Worm (Caenorhabditis elegans) whole organism, young adult: Measurements from ENCODE around the gene pqn-25.

Experiments
- B0035.1 ChIP-seq: sonication (generic microtip); optimal IDR thresholded peaks from 2 replicates; lab custom pipeline; 2016; ENCODE audit warnings: missing genetic modification characterization, mild to moderate bottlenecking, missing compliant biosample characterization, missing genotype, missing genetic modification reagents
- F10E7.11 ChIP-seq: sonication (generic microtip); optimal IDR thresholded peaks from 2 replicates; lab custom pipeline; 2017; ENCODE audit warnings: mild to moderate bottlenecking, missing genetic modification characterization, moderate library complexity, missing compliant biosample characterization
- F52B5.7 ChIP-seq: sonication (generic microtip); optimal IDR thresholded peaks from 2 replicates; lab custom pipeline; 2016; ENCODE audit warnings: mild to moderate bottlenecking, missing genetic modification characterization, missing compliant biosample characterization
- Y53G8AR.9 ChIP-seq: fragments of 200-800 bp; sonication (Bioruptor generic); conservative IDR thresholded peaks from 2 replicates; pipeline ENCODE4 v1.3.6; 2022; ENCODE audit warnings: missing genetic modification reagents, missing genetic modification characterization, missing compliant biosample characterization
- Y56A3A.18 ChIP-seq: fragments of 200-800 bp; sonication (Bioruptor generic); IDR thresholded peaks from 2 replicates; pipeline ENCODE4 v1.3.6; 2022; ENCODE audit warnings: missing genetic modification reagents, missing genetic modification characterization, missing compliant biosample characterization
- Y67H2A.10 ChIP-seq: fragments of 200-800 bp; sonication (Bioruptor generic); conservative IDR thresholded peaks from 2 replicates; pipeline ENCODE4 v1.3.6; 2022; ENCODE audit warnings: missing genetic modification reagents, missing genetic modification characterization, missing compliant biosample characterization
- Y95B8A.8 ChIP-seq: fragments of 200-800 bp; sonication (Bioruptor generic); IDR thresholded peaks from 2 replicates; pipeline ENCODE4 v1.3.6; 2022; ENCODE audit warnings: missing genetic modification reagents, missing genetic modification characterization, missing compliant biosample characterization
- ZK185.1 ChIP-seq: sonication (generic microtip); optimal IDR thresholded peaks from 2 replicates; lab custom pipeline; 2016; ENCODE audit warnings: mild to moderate bottlenecking, missing genetic modification characterization, missing compliant biosample characterization; ENCODE audit not compliant: poor library complexity, severe bottlenecking
- akir-1 ChIP-seq: fragments of 200-800 bp; sonication (Bioruptor generic); optimal IDR thresholded peaks from 2 replicates; lab custom pipeline; 2018; ENCODE audit warnings: mild to moderate bottlenecking, missing genetic modification characterization, moderate library complexity, missing compliant biosample characterization
- aptf-2 ChIP-seq: fragments of 200-800 bp; sonication (Bioruptor generic); conservative IDR thresholded peaks from 2 replicates; pipeline ENCODE4 v1.3.6; 2022; ENCODE audit warnings: missing genetic modification reagents, missing genetic modification characterization, missing compliant biosample characterization
- aptf-3 ChIP-seq: fragments of 200-800 bp; sonication (Bioruptor generic); IDR thresholded peaks from 2 replicates; pipeline ENCODE4 v1.3.6; 2022; ENCODE audit warnings: missing genetic modification characterization, missing compliant biosample characterization
- bed-2 ChIP-seq: fragments of 200-800 bp; sonication (Bioruptor generic); IDR thresholded peaks from 2 replicates; pipeline ENCODE4 v1.3.6; 2022; ENCODE audit warnings: missing genetic modification reagents, missing genetic modification characterization, missing compliant biosample characterization
- egl-44 ChIP-seq: fragments of 200-800 bp; sonication (Bioruptor generic); IDR thresholded peaks from 2 replicates; pipeline ENCODE4 v1.3.6; 2022; ENCODE audit warnings: missing genetic modification reagents, missing genetic modification characterization, missing compliant biosample characterization
- hmg-20 ChIP-seq: fragments of 200-800 bp; sonication (Bioruptor generic); IDR thresholded peaks from 2 replicates; pipeline ENCODE4 v1.3.6; 2022; ENCODE audit warnings: missing genetic modification reagents, missing genetic modification characterization, missing compliant biosample characterization
- let-526 ChIP-seq: fragments of 200-800 bp; sonication (Bioruptor generic); IDR thresholded peaks from 2 replicates; pipeline ENCODE4 v1.3.6; 2022; ENCODE audit warnings: missing genetic modification reagents, missing genetic modification characterization, missing compliant biosample characterization
- let-607 ChIP-seq, 2 experiments: fragments of 200-800 bp in 1 of 2; sonication (Bioruptor generic) in 1 of 2; sonication (generic microtip) in 1 of 2; optimal IDR thresholded peaks; 2 replicates each; lab custom pipeline; 2016 to 2018; ENCODE audit warnings: mild to moderate bottlenecking in 2 of 2, missing compliant biosample characterization in 2 of 2, missing genetic modification characterization in 2 of 2, moderate library complexity in 2 of 2, missing genotype in 1 of 2
- lin-26 ChIP-seq: fragments of 200-800 bp; sonication (Bioruptor generic); IDR thresholded peaks from 2 replicates; pipeline ENCODE4 v1.3.6; 2022; ENCODE audit warnings: missing genetic modification reagents, missing genetic modification characterization, missing compliant biosample characterization
- lin-40 ChIP-seq: sonication (generic microtip); optimal IDR thresholded peaks from 2 replicates; lab custom pipeline; 2016; ENCODE audit warnings: missing genetic modification characterization, mild to moderate bottlenecking, missing compliant biosample characterization, missing genotype, missing genetic modification reagents
- lir-1 ChIP-seq: fragments of 200-800 bp; sonication (Bioruptor generic); conservative IDR thresholded peaks from 2 replicates; pipeline ENCODE4 v1.3.6; 2022; ENCODE audit warnings: missing genetic modification reagents, missing genetic modification characterization, missing compliant biosample characterization
- madf-10 ChIP-seq: sonication (generic microtip); optimal IDR thresholded peaks from 2 replicates; lab custom pipeline; 2016; ENCODE audit warnings: mild to moderate bottlenecking, missing genetic modification characterization, missing compliant biosample characterization
- madf-8 ChIP-seq: fragments of 200-800 bp; sonication (Bioruptor generic); conservative IDR thresholded peaks from 2 replicates; pipeline ENCODE4 v1.3.6; 2022; ENCODE audit warnings: missing genetic modification reagents, missing genetic modification characterization, missing compliant biosample characterization
- mel-28 ChIP-seq: sonication (generic microtip); optimal IDR thresholded peaks from 2 replicates; lab custom pipeline; 2016; ENCODE audit warnings: borderline replicate concordance, mild to moderate bottlenecking, missing genetic modification characterization, missing compliant biosample characterization
- nfyb-1 ChIP-seq: fragments of 200-800 bp; sonication (Bioruptor generic); IDR thresholded peaks from 2 replicates; pipeline ENCODE4 v1.3.6; 2022; ENCODE audit warnings: missing genetic modification reagents, missing genetic modification characterization, missing compliant biosample characterization
- nhr-80 ChIP-seq: sonication (generic microtip); optimal IDR thresholded peaks from 2 replicates; lab custom pipeline; 2016; ENCODE audit warnings: missing genetic modification characterization, missing compliant biosample characterization
- rcor-1 ChIP-seq: fragments of 200-800 bp; sonication (Bioruptor generic); IDR thresholded peaks from 2 replicates; pipeline ENCODE4 v1.3.6; 2022; ENCODE audit warnings: missing genetic modification reagents, missing genetic modification characterization, missing compliant biosample characterization
- sea-2 ChIP-seq: fragments of 200-800 bp; sonication (Bioruptor generic); IDR thresholded peaks from 2 replicates; pipeline ENCODE4 v1.3.6; 2022; ENCODE audit warnings: missing genetic modification characterization, missing compliant biosample characterization
- snpc-1.3 ChIP-seq: sonication (generic microtip); optimal IDR thresholded peaks from 2 replicates; lab custom pipeline; 2017; ENCODE audit warnings: missing genetic modification characterization, mild to moderate bottlenecking, missing compliant biosample characterization, antibody characterized with exemption, moderate library complexity, missing genotype, missing genetic modification reagents; ENCODE audit not compliant: insufficient read depth
- snpc-3.4 ChIP-seq: sonication (generic microtip); optimal IDR thresholded peaks from 2 replicates; lab custom pipeline; 2017; ENCODE audit warnings: missing genetic modification characterization, mild to moderate bottlenecking, missing compliant biosample characterization, antibody characterized with exemption, moderate library complexity, missing genotype, missing genetic modification reagents
- tbx-9 ChIP-seq: sonication (generic microtip); optimal IDR thresholded peaks from 2 replicates; lab custom pipeline; 2016; ENCODE audit warnings: borderline replicate concordance, missing genetic modification characterization, inconsistent platforms, missing compliant biosample characterization
- unc-62 ChIP-seq: fragments of 150-350 bp; optimal IDR thresholded peaks from 2 replicates; lab custom pipeline; 2014; ENCODE audit warnings: missing biosample characterization, missing genetic modification reagents, missing genetic modification characterization
- zim-3 ChIP-seq: sonication (generic microtip); optimal IDR thresholded peaks from 2 replicates; lab custom pipeline; 2017; ENCODE audit warnings: mild to moderate bottlenecking, missing genetic modification characterization, moderate library complexity, missing compliant biosample characterization
- ztf-18 ChIP-seq: sonication (generic microtip); optimal IDR thresholded peaks from 2 replicates; lab custom pipeline; 2016; ENCODE audit warnings: missing genotype, mild to moderate bottlenecking, missing genetic modification characterization, missing compliant biosample characterization
- ztf-26 ChIP-seq: sonication (generic microtip); optimal IDR thresholded peaks from 2 replicates; lab custom pipeline; 2017; ENCODE audit warnings: missing genetic modification characterization, missing compliant biosample characterization
- ztf-28 ChIP-seq: fragments of 200-800 bp; sonication (Bioruptor generic); IDR thresholded peaks from 2 replicates; pipeline ENCODE4 v1.3.6; 2022; ENCODE audit warnings: missing genetic modification reagents, missing genetic modification characterization, missing compliant biosample characterization
- ztf-6 ChIP-seq: fragments of 200-800 bp; sonication (Bioruptor generic); IDR thresholded peaks from 2 replicates; pipeline ENCODE4 v1.3.6; 2022; ENCODE audit warnings: missing genetic modification reagents, missing genetic modification characterization, missing compliant biosample characterization

The pqn-25 gene

ce11 chrIII:5550844-5551243, 38.4 kb upstream of the pqn-25 start (continued):
- TF ChIP-seq ztf-6 (GFP tag; lab: Robert Waterston, UW) (no peak), lin-26 (GFP tag; lab: Robert Waterston, UW) (0 out of 2 replicates have a peak, but pooled peaks have one; percentile 53), madf-10 (tag; lab: Kevin White, UChicago) (peak; percentile 43), snpc-3.4 (no peak), akir-1 (GFP tag; lab: Kevin White, UChicago) (no peak), ZK185.1 (tag; lab: Kevin White, UChicago) (peak; percentile 47), nhr-80 (tag; lab: Kevin White, UChicago) (no peak), let-526 (GFP tag; lab: Robert Waterston, UW) (0 out of 2 replicates have a peak, but pooled peaks have one; percentile 56), ztf-18 (no peak), Y53G8AR.9 (GFP tag; lab: Robert Waterston, UW) (peak; percentile 63; the same call in 1 of the 2 replicates), Y56A3A.18 (GFP tag; lab: Robert Waterston, UW) (0 out of 2 replicates have a peak, but pooled peaks have one; percentile 33), ztf-28 (GFP tag; lab: Robert Waterston, UW) (no peak), unc-62 (GFP tag; lab: Kevin White, UChicago) (no peak), bed-2 (GFP tag; lab: Robert Waterston, UW) (no peak), lin-40 (tag; lab: Kevin White, UChicago) (peak; percentile 29), tbx-9 (no peak), egl-44 (GFP tag; lab: Robert Waterston, UW) (no peak), zim-3 (peak; percentile 5), rcor-1 (GFP tag; lab: Robert Waterston, UW) (no peak), lir-1 (GFP tag; lab: Robert Waterston, UW) (0 out of 2 replicates have a peak, but pooled peaks have one; percentile 28), aptf-2 (GFP tag; lab: Robert Waterston, UW) (0 out of 2 replicates have a peak, but pooled peaks have one; percentile 4), sea-2 (no peak), nfyb-1 (GFP tag; lab: Robert Waterston, UW) (peak; percentile 44), F52B5.7 (tag; lab: Kevin White, UChicago) (no peak), B0035.1 (tag; lab: Kevin White, UChicago) (peak; percentile 9), aptf-3 (GFP tag; lab: Robert Waterston, UW) (no peak), Y67H2A.10 (GFP tag; lab: Robert Waterston, UW) (no peak)

- no peak for TF ChIP-seq Y95B8A.8 (GFP tag; lab: Robert Waterston, UW)
- no peak for TF ChIP-seq madf-8 (GFP tag; lab: Robert Waterston, UW)
- no peak for TF ChIP-seq B0035.1 (tag; lab: Kevin White, UChicago)
- no peak for TF ChIP-seq nhr-80 (tag; lab: Kevin White, UChicago)
- TF ChIP-seq madf-10 (tag; lab: Kevin White, UChicago) = no peak
- TF ChIP-seq snpc-1.3 = no peak
- no peak for TF ChIP-seq let-526 (GFP tag; lab: Robert Waterston, UW)
- TF ChIP-seq ztf-26 = no peak
- TF ChIP-seq ztf-6 (GFP tag; lab: Robert Waterston, UW) = no peak
- TF ChIP-seq F10E7.11 (tag; lab: Kevin White, UChicago) = no peak
- TF ChIP-seq hmg-20 (GFP tag; lab: Robert Waterston, UW) = no peak
- no peak for TF ChIP-seq lin-40 (tag; lab: Kevin White, UChicago)
- no peak for TF ChIP-seq aptf-3 (GFP tag; lab: Robert Waterston, UW)
- no peak for TF ChIP-seq let-607 (tag; optimal IDR thresholded peaks at IDR 0.05; lab: Kevin White, UChicago)
- TF ChIP-seq unc-62 (GFP tag; lab: Kevin White, UChicago) = no peak
- no peak for TF ChIP-seq mel-28 (tag; lab: Kevin White, UChicago)
Observed at ce11 chrIII:5550193-5550592, 37.8 kb upstream of the pqn-25 start.
